Worm (Caenorhabditis elegans) whole organism, L4 larva: ENCODE measurements around the gene tomm-70.
A peak's percentile ranks its signal among the peaks of the same experiment; 100 is the strongest.

Experiments used
- D1046.2 ChIP-seq: fragments of 200-800 bp; sonication (Bioruptor generic); IDR thresholded peaks from 2 replicates; pipeline ENCODE4 v1.3.6; 2022; ENCODE audit warnings: missing genetic modification characterization, missing compliant biosample characterization
- T26A8.4 ChIP-seq: fragments of 200-800 bp; sonication (Bioruptor generic); IDR thresholded peaks from 2 replicates; pipeline ENCODE4 v1.3.6; 2022; ENCODE audit warnings: missing genetic modification characterization, missing compliant biosample characterization
- Y105C5A.15 ChIP-seq: fragments of 200-800 bp; sonication (Bioruptor generic); IDR thresholded peaks from 2 replicates; pipeline ENCODE4 v1.3.6; 2022; ENCODE audit warnings: missing genetic modification characterization, missing compliant biosample characterization
- Y5F2A.4 ChIP-seq: fragments of 200-800 bp; sonication (Bioruptor generic); optimal IDR thresholded peaks from 2 replicates; lab custom pipeline; 2018; ENCODE audit warnings: mild to moderate bottlenecking, missing genetic modification characterization, missing compliant biosample characterization
- Y75B8A.6 ChIP-seq: fragments of 200-800 bp; sonication (Bioruptor generic); IDR thresholded peaks from 2 replicates; pipeline ENCODE4 v1.3.6; 2022; ENCODE audit warnings: missing genetic modification reagents, missing genetic modification characterization, missing compliant biosample characterization
- ZK546.5 ChIP-seq, 2 experiments: sonication (generic microtip); optimal IDR thresholded peaks; 2 replicates each; lab custom pipeline; 2017; ENCODE audit warnings: missing biosample characterization in 2 of 2, missing genetic modification characterization in 2 of 2
- aha-1 ChIP-seq: fragments of 150-350 bp; peaks from one replicate; lab custom pipeline; 2014; ENCODE audit warnings: missing biosample characterization, missing genetic modification characterization
- cey-2 ChIP-seq: sonication (generic microtip); optimal IDR thresholded peaks from 3 replicates; lab custom pipeline; 2017; ENCODE audit warnings: missing genetic modification characterization, mild to moderate bottlenecking, missing compliant biosample characterization, antibody characterized with exemption, borderline replicate concordance; ENCODE audit not compliant: insufficient read depth
- ctbp-1 ChIP-seq: fragments of 200-800 bp; sonication (Bioruptor generic); IDR thresholded peaks from 2 replicates; pipeline ENCODE4 v1.3.6; 2022; ENCODE audit warnings: missing genetic modification reagents, missing genetic modification characterization, missing compliant biosample characterization
- daf-16 ChIP-seq, 3 experiments: sonication (generic microtip); optimal IDR thresholded peaks; 2 replicates each; lab custom pipeline; 2016 to 2017; ENCODE audit warnings: missing genetic modification characterization in 3 of 3, missing genetic modification reagents in 3 of 3, mild to moderate bottlenecking in 2 of 3, missing compliant biosample characterization in 2 of 3, missing biosample characterization in 1 of 3, moderate library complexity in 1 of 3
- daf-19 ChIP-seq: fragments of 200-800 bp; sonication (Bioruptor generic); conservative IDR thresholded peaks from 2 replicates; pipeline ENCODE4 v1.3.6; 2022; ENCODE audit warnings: missing genetic modification characterization, missing compliant biosample characterization
- dmd-6 ChIP-seq: fragments of 200-800 bp; sonication (Bioruptor generic); IDR thresholded peaks from 2 replicates; pipeline ENCODE4 v1.3.6; 2022; ENCODE audit warnings: missing genetic modification reagents, missing genetic modification characterization, missing compliant biosample characterization
- duxl-1 ChIP-seq: sonication (generic microtip); optimal IDR thresholded peaks from 2 replicates; lab custom pipeline; 2016; ENCODE audit warnings: mild to moderate bottlenecking, missing genetic modification characterization, moderate library complexity, missing compliant biosample characterization; ENCODE audit not compliant: poor library complexity
- gei-8 ChIP-seq: fragments of 200-800 bp; sonication (Bioruptor generic); optimal IDR thresholded peaks from 2 replicates; lab custom pipeline; 2018; ENCODE audit warnings: mild to moderate bottlenecking, missing genetic modification characterization, missing compliant biosample characterization
- hlh-11 ChIP-seq: fragments of 200-800 bp; sonication (Bioruptor generic); optimal IDR thresholded peaks from 2 replicates; lab custom pipeline; 2018; ENCODE audit warnings: mild to moderate bottlenecking, missing genetic modification characterization, missing compliant biosample characterization
- jun-1 ChIP-seq: fragments of 150-350 bp; optimal IDR thresholded peaks from 2 replicates; lab custom pipeline; 2014; ENCODE audit warnings: missing biosample characterization, missing genetic modification reagents, missing genetic modification characterization
- lim-7 ChIP-seq: fragments of 200-800 bp; sonication (Bioruptor generic); IDR thresholded peaks from 2 replicates; pipeline ENCODE4 v1.3.6; 2022; ENCODE audit warnings: missing genetic modification characterization, missing compliant biosample characterization
- lin-1 ChIP-seq: fragments of 200-800 bp; sonication (Bioruptor generic); IDR thresholded peaks from 2 replicates; pipeline ENCODE4 v1.3.6; 2022; ENCODE audit warnings: missing genetic modification reagents, missing genetic modification characterization, missing compliant biosample characterization
- lin-29 ChIP-seq: fragments of 200-800 bp; sonication (Bioruptor generic); IDR thresholded peaks from 2 replicates; pipeline ENCODE4 v1.3.6; 2022; ENCODE audit warnings: missing genetic modification reagents, missing genetic modification characterization, missing compliant biosample characterization
- lin-38 ChIP-seq: fragments of 200-800 bp; sonication (Bioruptor generic); IDR thresholded peaks from 2 replicates; pipeline ENCODE4 v1.3.6; 2022; ENCODE audit warnings: missing genetic modification reagents, missing genetic modification characterization, missing compliant biosample characterization
- lsy-2 ChIP-seq, 2 experiments: fragments of 150-350 bp in 1 of 2; sonication (generic microtip) in 1 of 2; optimal IDR thresholded peaks; 2 replicates each; lab custom pipeline; 2014 to 2017; ENCODE audit warnings: missing biosample characterization in 2 of 2, missing genetic modification characterization in 2 of 2
- madf-9 ChIP-seq: fragments of 200-800 bp; sonication (Bioruptor generic); conservative IDR thresholded peaks from 2 replicates; pipeline ENCODE4 v1.3.6; 2022; ENCODE audit warnings: missing genetic modification reagents, missing genetic modification characterization, missing compliant biosample characterization
- mdt-29 ChIP-seq: fragments of 200-800 bp; sonication (Bioruptor generic); IDR thresholded peaks from 2 replicates; pipeline ENCODE4 v1.3.6; 2022; ENCODE audit warnings: missing genetic modification reagents, missing genetic modification characterization, missing compliant biosample characterization
- mep-1 ChIP-seq: fragments of 150-350 bp; sonication (generic microtip); optimal IDR thresholded peaks from 3 replicates; lab custom pipeline; 2014; ENCODE audit warnings: missing biosample characterization, missing genetic modification characterization
- mes-2 ChIP-seq: sonication (generic microtip); optimal IDR thresholded peaks from 2 replicates; lab custom pipeline; 2016; ENCODE audit warnings: missing genotype, mild to moderate bottlenecking, missing genetic modification characterization, missing compliant biosample characterization; ENCODE audit not compliant: poor library complexity, severe bottlenecking
- mxl-3 ChIP-seq: fragments of 200-800 bp; sonication (Bioruptor generic); optimal IDR thresholded peaks from 2 replicates; lab custom pipeline; 2018; ENCODE audit warnings: mild to moderate bottlenecking, missing genetic modification characterization, missing compliant biosample characterization
- nhr-10 ChIP-seq: fragments of 150-350 bp; optimal IDR thresholded peaks from 2 replicates; lab custom pipeline; 2014; ENCODE audit warnings: missing biosample characterization, missing genetic modification characterization
- nhr-102 ChIP-seq: sonication (generic microtip); optimal IDR thresholded peaks from 2 replicates; lab custom pipeline; 2016; ENCODE audit warnings: mild to moderate bottlenecking, missing genetic modification characterization, moderate library complexity, missing compliant biosample characterization
- nhr-11 ChIP-seq: fragments of 150-350 bp; optimal IDR thresholded peaks from 2 replicates; lab custom pipeline; 2014; ENCODE audit warnings: missing biosample characterization, missing genetic modification characterization
- nhr-111 ChIP-seq: fragments of 200-800 bp; sonication (Bioruptor generic); optimal IDR thresholded peaks from 2 replicates; lab custom pipeline; 2018; ENCODE audit warnings: mild to moderate bottlenecking, missing genetic modification characterization, missing compliant biosample characterization
- nhr-41 ChIP-seq: fragments of 200-800 bp; sonication (Bioruptor generic); IDR thresholded peaks from 2 replicates; pipeline ENCODE4 v1.3.6; 2022; ENCODE audit warnings: missing genetic modification reagents, missing genetic modification characterization, missing compliant biosample characterization
- nhr-48 ChIP-seq: sonication (generic microtip); optimal IDR thresholded peaks from 2 replicates; lab custom pipeline; 2016; ENCODE audit warnings: mild to moderate bottlenecking, missing genetic modification characterization, missing compliant biosample characterization
- nhr-6 ChIP-seq: fragments of 150-350 bp; optimal IDR thresholded peaks from 2 replicates; lab custom pipeline; 2014; ENCODE audit warnings: missing biosample characterization, missing genetic modification characterization
- nhr-77 ChIP-seq: fragments of 150-350 bp; optimal IDR thresholded peaks from 2 replicates; lab custom pipeline; 2014; ENCODE audit warnings: missing biosample characterization, missing genetic modification characterization
- php-3 ChIP-seq: fragments of 200-800 bp; sonication (Bioruptor generic); IDR thresholded peaks from 2 replicates; pipeline ENCODE4 v1.3.6; 2022; ENCODE audit warnings: missing genetic modification reagents, missing genetic modification characterization, missing compliant biosample characterization
- rbr-2 ChIP-seq: sonication (generic microtip); optimal IDR thresholded peaks from 2 replicates; lab custom pipeline; 2016; ENCODE audit warnings: missing genotype, missing genetic modification characterization, missing compliant biosample characterization
- sdz-12 ChIP-seq: fragments of 200-800 bp; sonication (Bioruptor generic); optimal IDR thresholded peaks from 2 replicates; lab custom pipeline; 2018; ENCODE audit warnings: mild to moderate bottlenecking, missing genetic modification characterization, missing compliant biosample characterization
- set-16 ChIP-seq: fragments of 200-800 bp; sonication (Bioruptor generic); IDR thresholded peaks from 2 replicates; pipeline ENCODE4 v1.3.6; 2022; ENCODE audit warnings: missing genetic modification reagents, missing genetic modification characterization, missing compliant biosample characterization
- tag-97 ChIP-seq: fragments of 200-800 bp; sonication (Bioruptor generic); IDR thresholded peaks from 2 replicates; pipeline ENCODE4 v1.3.6; 2022; ENCODE audit warnings: missing genetic modification characterization, missing compliant biosample characterization
- unc-130 ChIP-seq: sonication (generic microtip); optimal IDR thresholded peaks from 2 replicates; lab custom pipeline; 2016; ENCODE audit warnings: missing genetic modification reagents, missing genetic modification characterization, missing compliant biosample characterization
- unc-39 ChIP-seq: sonication (generic microtip); optimal IDR thresholded peaks from 2 replicates; lab custom pipeline; 2017; ENCODE audit warnings: missing biosample characterization, missing genetic modification characterization
- unc-62 ChIP-seq, 3 experiments: fragments of 150-350 bp in 1 of 3; sonication (generic microtip); optimal IDR thresholded peaks in 2 of 3; peaks in 1 of 3; 1 replicate in 1 of 3; 2 replicates in 2 of 3; lab custom pipeline; 2014 to 2017; ENCODE audit warnings: missing biosample characterization in 3 of 3, missing genetic modification characterization in 3 of 3, missing genetic modification reagents in 3 of 3, missing genotype in 1 of 3
- zag-1 ChIP-seq: fragments of 150-350 bp; optimal IDR thresholded peaks from 2 replicates; lab custom pipeline; 2014; ENCODE audit warnings: missing biosample characterization, missing genetic modification characterization
- zfp-3 ChIP-seq: fragments of 200-800 bp; sonication (Bioruptor generic); conservative IDR thresholded peaks from 2 replicates; pipeline ENCODE4 v1.3.6; 2022; ENCODE audit warnings: missing genetic modification reagents, missing genetic modification characterization, missing compliant biosample characterization
- ztf-7 ChIP-seq: fragments of 150-350 bp; optimal IDR thresholded peaks from 2 replicates; lab custom pipeline; 2014; ENCODE audit warnings: missing biosample characterization, missing genetic modification characterization

Gene tomm-70

ce11 chrIII:8795595-8796141 lies 41.1 kb upstream of the tomm-70 start (continued):
- TF ChIP-seq nhr-6 (tag; lab: Kevin White, UChicago) (peak; percentile 84), tag-97 (GFP tag; lab: Robert Waterston, UW) (no peak), daf-16 (GFP tag; optimal IDR thresholded peaks at IDR 0.05; lab: Kevin White, UChicago) (peak; percentile 27 to 83), daf-16 (tag; optimal IDR thresholded peaks at IDR 0.05; lab: Kevin White, UChicago) (peak; percentile 60), php-3 (GFP tag; lab: Robert Waterston, UW) (peak; percentile 46; the same call in 1 of the 2 replicates), gei-8 (GFP tag; lab: Kevin White, UChicago) (peak; percentile 94), unc-130 (GFP tag; lab: Kevin White, UChicago) (no peak), aha-1 (peak; percentile 98), madf-9 (peak; percentile 64), daf-19 (GFP tag; lab: Robert Waterston, UW) (peak; percentile 80), hlh-11 (tag; lab: Kevin White, UChicago) (peak; percentile 99), ZK546.5 (tag; optimal IDR thresholded peaks at IDR 0.05; lab: Kevin White, UChicago) (peak in 1 of 2 experiments; percentile 40), duxl-1 (tag; lab: Kevin White, UChicago) (peak; percentile 64), nhr-10 (tag; lab: Kevin White, UChicago) (peak; percentile 60), mdt-29 (peak; percentile 56; the same call in 1 of the 2 replicates), zag-1 (tag; lab: Kevin White, UChicago) (peak; percentile 78), unc-62 (GFP tag; optimal IDR thresholded peaks at IDR 0.05 in 1 of 2; lab: Kevin White, UChicago) (peak in 1 of 2 experiments; percentile 100), unc-62 (tag; optimal IDR thresholded peaks at IDR 0.05; lab: Kevin White, UChicago) (no peak)

ce11 chrIII:8794793-8795192 lies 40.2 kb upstream of the tomm-70 start:
- TF ChIP-seq dmd-6 (GFP tag; lab: Robert Waterston, UW) (peak; percentile 83), nhr-41 (GFP tag; lab: Robert Waterston, UW) (0 out of 2 replicates have a peak, but pooled peaks have one; percentile 49), lim-7 (GFP tag; lab: Robert Waterston, UW) (no peak), mxl-3 (GFP tag; lab: Kevin White, UChicago) (peak; percentile 88), lin-29 (no peak), hlh-11 (tag; lab: Kevin White, UChicago) (peak; percentile 95), lin-38 (peak; percentile 64), nhr-11 (tag; lab: Kevin White, UChicago) (peak; percentile 36), daf-19 (GFP tag; lab: Robert Waterston, UW) (no peak), T26A8.4 (GFP tag; lab: Robert Waterston, UW) (peak; percentile 85), nhr-77 (tag; lab: Kevin White, UChicago) (peak; percentile 12), mep-1 (tag; lab: Kevin White, UChicago) (peak; percentile 85), ztf-7 (tag; lab: Kevin White, UChicago) (peak; percentile 25), nhr-102 (tag; lab: Kevin White, UChicago) (peak; percentile 48), duxl-1 (tag; lab: Kevin White, UChicago) (peak; percentile 30), rbr-2 (tag; lab: Kevin White, UChicago) (peak; percentile 51), cey-2 (peak; percentile 28), jun-1 (tag; lab: Kevin White, UChicago) (peak; percentile 28), nhr-111 (GFP tag; lab: Kevin White, UChicago) (no peak), php-3 (GFP tag; lab: Robert Waterston, UW) (0 out of 2 replicates have a peak, but pooled peaks have one; percentile 8), zfp-3 (GFP tag; lab: Robert Waterston, UW) (0 out of 2 replicates have a peak, but pooled peaks have one; percentile 57), Y75B8A.6 (0 out of 2 replicates have a peak, but pooled peaks have one; percentile 21), sdz-12 (GFP tag; lab: Kevin White, UChicago) (no peak), Y5F2A.4 (no peak), lsy-2 (tag; optimal IDR thresholded peaks at IDR 0.05; lab: Kevin White, UChicago) (peak in 1 of 2 experiments; percentile 66), aha-1 (peak; percentile 93), set-16 (GFP tag; lab: Robert Waterston, UW) (no peak; the same call in 1 of the 2 replicates), mes-2 (tag; lab: Kevin White, UChicago) (peak; percentile 76), unc-39 (no peak), D1046.2 (0 out of 2 replicates have a peak, but pooled peaks have one; percentile 70), unc-62 (GFP tag; optimal IDR thresholded peaks at IDR 0.05 in 1 of 2; lab: Kevin White, UChicago) (peak in 1 of 2 experiments; percentile 99), unc-62 (tag; optimal IDR thresholded peaks at IDR 0.05; lab: Kevin White, UChicago) (no peak), nhr-48 (tag; lab: Kevin White, UChicago) (peak; percentile 2), nhr-10 (tag; lab: Kevin White, UChicago) (no peak), Y105C5A.15 (GFP tag; lab: Robert Waterston, UW) (no peak), madf-9 (peak; percentile 52; the same call in 1 of the 2 replicates), ctbp-1 (peak; percentile 71; the same call in 1 of the 2 replicates), lin-1 (GFP tag; lab: Robert Waterston, UW) (peak; percentile 49; the same call in 1 of the 2 replicates)
